Worm (Caenorhabditis elegans) whole organism, L1 larva: ENCODE measurements around the gene tag-342.

Source experiments
- C16A3.4 ChIP-seq: fragments of 150-350 bp; optimal IDR thresholded peaks from 2 replicates; lab custom pipeline; 2014; ENCODE audit warnings: missing biosample characterization, missing genetic modification characterization
- F16B12.6 ChIP-seq: fragments of 150-350 bp; optimal IDR thresholded peaks from 2 replicates; lab custom pipeline; 2014; ENCODE audit warnings: missing biosample characterization, missing genetic modification characterization
- Y116A8C.19 ChIP-seq: sonication (generic microtip); optimal IDR thresholded peaks from 2 replicates; lab custom pipeline; 2016; ENCODE audit warnings: missing compliant biosample characterization, missing genetic modification characterization, borderline replicate concordance
- alr-1 ChIP-seq: fragments of 200-800 bp; sonication (Bioruptor generic); optimal IDR thresholded peaks from 2 replicates; lab custom pipeline; 2018; ENCODE audit warnings: borderline replicate concordance, mild to moderate bottlenecking, missing genetic modification characterization, missing compliant biosample characterization
- aly-2 ChIP-seq: fragments of 150-350 bp; optimal IDR thresholded peaks from 2 replicates; lab custom pipeline; 2014; ENCODE audit warnings: missing biosample characterization, missing genetic modification characterization
- ama-1 ChIP-seq: fragments of 150-350 bp; optimal IDR thresholded peaks from 2 replicates; lab custom pipeline; 2014
- ceh-63 ChIP-seq: fragments of 200-800 bp; sonication (Bioruptor generic); optimal IDR thresholded peaks from 2 replicates; lab custom pipeline; 2018; ENCODE audit warnings: mild to moderate bottlenecking, missing genetic modification characterization, missing compliant biosample characterization
- ceh-8 ChIP-seq: fragments of 200-800 bp; sonication (Bioruptor generic); optimal IDR thresholded peaks from 2 replicates; lab custom pipeline; 2018; ENCODE audit warnings: mild to moderate bottlenecking, missing genetic modification characterization, moderate library complexity, missing compliant biosample characterization
- ceh-82 ChIP-seq, 3 experiments: fragments of 150-350 bp in 1 of 3; sonication (generic microtip) in 2 of 3; optimal IDR thresholded peaks; 2 replicates each; lab custom pipeline; 2014 to 2017; ENCODE audit warnings: missing biosample characterization in 3 of 3, missing genetic modification characterization in 3 of 3
- dpl-1 ChIP-seq, 3 experiments: fragments of 150-350 bp in 2 of 3; sonication (generic microtip) in 1 of 3; optimal IDR thresholded peaks; 2 replicates each; lab custom pipeline; 2014 to 2017; ENCODE audit warnings: missing biosample characterization in 3 of 3, missing genetic modification characterization in 3 of 3, missing genetic modification reagents in 3 of 3
- efl-3 ChIP-seq: fragments of 200-800 bp; sonication (Bioruptor generic); optimal IDR thresholded peaks from 2 replicates; lab custom pipeline; 2018; ENCODE audit warnings: mild to moderate bottlenecking, missing genetic modification characterization, missing compliant biosample characterization
- egl-13 ChIP-seq: sonication (generic microtip); optimal IDR thresholded peaks from 2 replicates; lab custom pipeline; 2016; ENCODE audit warnings: missing genotype, missing genetic modification reagents, missing genetic modification characterization, missing compliant biosample characterization
- elt-2 ChIP-seq: sonication (generic microtip); optimal IDR thresholded peaks from 2 replicates; lab custom pipeline; 2016; ENCODE audit warnings: missing genetic modification characterization, mild to moderate bottlenecking, inconsistent platforms, missing compliant biosample characterization, missing genetic modification reagents
- fkh-10 ChIP-seq: sonication (generic microtip); optimal IDR thresholded peaks from 2 replicates; lab custom pipeline; 2017; ENCODE audit warnings: missing biosample characterization, missing genetic modification reagents, missing genetic modification characterization
- fos-1 ChIP-seq: fragments of 150-350 bp; optimal IDR thresholded peaks from 2 replicates; lab custom pipeline; 2014; ENCODE audit warnings: missing biosample characterization, missing genetic modification characterization
- grh-1 ChIP-seq: fragments of 200-800 bp; sonication (Bioruptor generic); IDR thresholded peaks from 2 replicates; pipeline ENCODE4 v1.3.6; 2022; ENCODE audit warnings: missing genetic modification reagents, missing genetic modification characterization, missing compliant biosample characterization
- hlh-17 ChIP-seq: fragments of 200-800 bp; sonication (Bioruptor generic); optimal IDR thresholded peaks from 2 replicates; lab custom pipeline; 2018; ENCODE audit warnings: missing genetic modification characterization, mild to moderate bottlenecking, missing compliant biosample characterization, moderate library complexity, borderline replicate concordance
- hpl-2 ChIP-seq: fragments of 150-350 bp; optimal IDR thresholded peaks from 2 replicates; lab custom pipeline; 2014; ENCODE audit warnings: missing biosample characterization, missing genetic modification reagents, missing genetic modification characterization
- jun-1 ChIP-seq: fragments of 150-350 bp; optimal IDR thresholded peaks from 2 replicates; lab custom pipeline; 2014; ENCODE audit warnings: missing biosample characterization, missing genetic modification reagents, missing genetic modification characterization
- lin-13 ChIP-seq: fragments of 150-350 bp; optimal IDR thresholded peaks from 2 replicates; lab custom pipeline; 2014; ENCODE audit warnings: missing biosample characterization, missing genetic modification reagents, missing genetic modification characterization
- lin-39 ChIP-seq: fragments of 150-350 bp; optimal IDR thresholded peaks from 2 replicates; lab custom pipeline; 2014; ENCODE audit warnings: missing biosample characterization, missing genetic modification reagents, missing genetic modification characterization
- lir-3 ChIP-seq: sonication (generic microtip); optimal IDR thresholded peaks from 2 replicates; lab custom pipeline; 2016; ENCODE audit warnings: mild to moderate bottlenecking, missing genetic modification characterization, moderate library complexity, missing compliant biosample characterization; ENCODE audit not compliant: poor library complexity
- lsy-2 ChIP-seq, 2 experiments: fragments of 150-350 bp; optimal IDR thresholded peaks; 2 replicates each; lab custom pipeline; 2014; ENCODE audit warnings: missing biosample characterization in 2 of 2, missing genetic modification characterization in 2 of 2
- mab-9 ChIP-seq: fragments of 200-800 bp; sonication (Bioruptor generic); IDR thresholded peaks from 2 replicates; pipeline ENCODE4 v1.3.6; 2022; ENCODE audit warnings: missing genetic modification reagents, missing genetic modification characterization, missing compliant biosample characterization
- mef-2 ChIP-seq: fragments of 150-350 bp; optimal IDR thresholded peaks from 2 replicates; lab custom pipeline; 2014; ENCODE audit warnings: missing biosample characterization, missing genetic modification characterization
- mep-1 ChIP-seq: fragments of 150-350 bp; optimal IDR thresholded peaks from 2 replicates; lab custom pipeline; 2014; ENCODE audit warnings: missing biosample characterization, missing genetic modification characterization
- nhr-20 ChIP-seq: sonication (generic microtip); optimal IDR thresholded peaks from 2 replicates; lab custom pipeline; 2016; ENCODE audit warnings: mild to moderate bottlenecking, missing genetic modification characterization, missing compliant biosample characterization
- nhr-237 ChIP-seq: fragments of 150-350 bp; optimal IDR thresholded peaks from 2 replicates; lab custom pipeline; 2014; ENCODE audit warnings: missing biosample characterization, missing genetic modification characterization
- nhr-28 ChIP-seq: fragments of 150-350 bp; optimal IDR thresholded peaks from 2 replicates; lab custom pipeline; 2014; ENCODE audit warnings: missing biosample characterization, missing genetic modification characterization
- nhr-47 ChIP-seq: sonication (generic microtip); optimal IDR thresholded peaks from 2 replicates; lab custom pipeline; 2016; ENCODE audit warnings: mild to moderate bottlenecking, missing genetic modification characterization, moderate library complexity, missing compliant biosample characterization
- nhr-76 ChIP-seq: sonication (generic microtip); optimal IDR thresholded peaks from 2 replicates; lab custom pipeline; 2017; ENCODE audit warnings: missing biosample characterization, missing genetic modification characterization
- nhr-77 ChIP-seq: fragments of 150-350 bp; optimal IDR thresholded peaks from 2 replicates; lab custom pipeline; 2014; ENCODE audit warnings: missing biosample characterization, missing genetic modification characterization
- nhr-90 ChIP-seq: sonication (generic microtip); optimal IDR thresholded peaks from 2 replicates; lab custom pipeline; 2016; ENCODE audit warnings: mild to moderate bottlenecking, missing genetic modification characterization, missing compliant biosample characterization; ENCODE audit not compliant: poor library complexity
- pax-3 ChIP-seq: fragments of 200-800 bp; sonication (Bioruptor generic); optimal IDR thresholded peaks from 2 replicates; lab custom pipeline; 2018; ENCODE audit warnings: mild to moderate bottlenecking, missing genetic modification characterization, moderate library complexity, missing compliant biosample characterization
- skn-1 ChIP-seq: fragments of 150-350 bp; optimal IDR thresholded peaks from 2 replicates; lab custom pipeline; 2014; ENCODE audit warnings: missing biosample characterization, missing genetic modification characterization
- snu-23 ChIP-seq: sonication (generic microtip); optimal IDR thresholded peaks from 2 replicates; lab custom pipeline; 2016; ENCODE audit warnings: missing genetic modification characterization, missing compliant biosample characterization
- sox-4 ChIP-seq: sonication (generic microtip); optimal IDR thresholded peaks from 2 replicates; lab custom pipeline; 2016; ENCODE audit warnings: missing genetic modification characterization, missing compliant biosample characterization
- sup-37 ChIP-seq: fragments of 200-800 bp; sonication (Bioruptor generic); optimal IDR thresholded peaks from 2 replicates; lab custom pipeline; 2018; ENCODE audit warnings: mild to moderate bottlenecking, missing genetic modification characterization, missing compliant biosample characterization
- swsn-7 ChIP-seq: sonication (generic microtip); optimal IDR thresholded peaks from 2 replicates; lab custom pipeline; 2016; ENCODE audit warnings: missing genetic modification characterization, missing compliant biosample characterization
- tlp-1 ChIP-seq: fragments of 150-350 bp; optimal IDR thresholded peaks from 2 replicates; lab custom pipeline; 2014; ENCODE audit warnings: missing biosample characterization, missing genetic modification characterization
- unc-130 ChIP-seq: fragments of 150-350 bp; optimal IDR thresholded peaks from 2 replicates; lab custom pipeline; 2017; ENCODE audit warnings: missing biosample characterization, missing genetic modification characterization, inconsistent platforms
- unc-30 ChIP-seq: sonication (generic microtip); optimal IDR thresholded peaks from 2 replicates; lab custom pipeline; 2017; ENCODE audit warnings: missing biosample characterization, missing genetic modification characterization
- unc-62 ChIP-seq: fragments of 150-350 bp; optimal IDR thresholded peaks from 2 replicates; lab custom pipeline; 2014; ENCODE audit warnings: missing biosample characterization, missing genetic modification reagents, missing genetic modification characterization
- unc-86 ChIP-seq: sonication (generic microtip); optimal IDR thresholded peaks from 2 replicates; lab custom pipeline; 2016; ENCODE audit warnings: missing genetic modification characterization, missing compliant biosample characterization
- unc-98 ChIP-seq: fragments of 200-800 bp; sonication (Bioruptor generic); IDR thresholded peaks from 2 replicates; pipeline ENCODE4 v1.3.6; 2022; ENCODE audit warnings: missing genetic modification characterization, missing compliant biosample characterization
- vab-15 ChIP-seq: sonication (generic microtip); optimal IDR thresholded peaks from 2 replicates; lab custom pipeline; 2017; ENCODE audit warnings: missing genotype, mild to moderate bottlenecking, missing genetic modification characterization, missing compliant biosample characterization
- xbp-1 ChIP-seq: sonication (generic microtip); optimal IDR thresholded peaks from 2 replicates; lab custom pipeline; 2016; ENCODE audit warnings: missing genetic modification characterization, missing compliant biosample characterization
- zag-1 ChIP-seq: fragments of 150-350 bp; optimal IDR thresholded peaks from 2 replicates; lab custom pipeline; 2014; ENCODE audit warnings: missing biosample characterization, missing genetic modification characterization
- zip-4 ChIP-seq: fragments of 200-800 bp; sonication (Bioruptor generic); optimal IDR thresholded peaks from 2 replicates; lab custom pipeline; 2018; ENCODE audit warnings: mild to moderate bottlenecking, missing genetic modification characterization, moderate library complexity, missing compliant biosample characterization
- ztf-4 ChIP-seq: fragments of 150-350 bp; optimal IDR thresholded peaks from 2 replicates; lab custom pipeline; 2014; ENCODE audit warnings: missing biosample characterization, missing genetic modification characterization

tag-342 gene

DNA sequence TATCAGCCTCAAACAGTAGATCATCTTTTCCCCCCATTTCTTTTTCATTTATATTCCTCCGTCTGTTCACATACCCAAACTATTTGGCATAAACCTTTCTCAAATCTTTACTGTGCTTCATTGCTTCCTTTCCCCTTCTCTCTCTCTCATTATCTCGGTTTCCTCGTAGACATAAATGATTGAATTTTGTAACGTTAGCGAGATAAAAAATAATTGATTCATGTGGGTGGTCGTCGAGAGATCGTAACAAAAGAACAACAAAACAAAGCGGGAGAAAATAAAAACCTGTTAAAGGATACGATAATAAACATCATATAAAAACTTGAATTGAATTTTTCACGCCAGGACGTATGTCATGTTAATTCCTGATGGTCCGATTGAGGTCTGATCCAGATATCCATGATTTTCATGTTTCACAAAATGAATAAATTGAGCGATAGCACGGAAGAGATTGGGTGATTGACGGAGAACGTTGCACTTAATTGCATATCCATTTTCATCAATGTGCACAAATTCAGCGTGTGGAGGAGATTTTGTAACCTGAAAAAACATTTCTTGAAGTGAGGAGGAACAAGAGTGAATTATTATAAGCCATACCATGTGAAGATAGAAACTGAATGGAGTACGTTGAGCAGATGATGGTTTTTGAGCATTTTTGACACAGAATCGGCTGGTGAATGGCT, 5.0 kb upstream of the tag-342 start (continued):
- TF ChIP-seq aly-2 (tag; lab: Kevin White, UChicago) = peak; percentile 17
- no peak for TF ChIP-seq ceh-82 (tag; optimal IDR thresholded peaks at IDR 0.05; lab: Kevin White, UChicago)
- no peak for TF ChIP-seq nhr-77
- TF ChIP-seq, all 84 proteins: peak for 4

DNA sequence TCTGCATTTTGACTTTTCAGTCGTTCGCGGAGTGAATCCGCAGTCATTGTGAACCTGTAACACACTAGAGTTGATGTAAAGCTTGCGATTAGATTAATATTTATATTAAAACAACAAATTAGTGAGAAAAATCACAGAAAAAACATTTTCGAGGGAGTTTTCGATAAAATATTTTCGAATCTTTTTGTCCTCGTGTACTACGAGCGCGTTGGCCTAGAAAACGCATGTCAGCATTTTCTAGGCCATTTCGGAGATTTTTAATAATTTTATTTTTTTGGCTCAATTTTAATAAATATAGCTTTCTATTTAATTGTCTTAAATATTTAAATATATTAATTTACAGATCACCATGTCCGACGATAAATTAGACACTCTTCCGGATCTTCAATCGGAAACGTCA, 2.5 kb upstream of the tag-342 start, which contains the start of gene B0464.9:
Gene B0464.9 (plus strand): TSS at position 344 of the 400 bp plus-strand sequence.
- TF ChIP-seq skn-1 (tag; lab: Kevin White, UChicago) = peak; percentile 36
- TF ChIP-seq ceh-8 (GFP tag; lab: Kevin White, UChicago) = no peak
- peak; percentile 67 for TF ChIP-seq pax-3 (tag; lab: Kevin White, UChicago)
- TF ChIP-seq lir-3 (tag; lab: Kevin White, UChicago) = peak; percentile 90
- TF ChIP-seq F16B12.6 (tag; lab: Kevin White, UChicago) = no peak
- TF ChIP-seq unc-86 (tag; lab: Kevin White, UChicago) = peak; percentile 48
- TF ChIP-seq dpl-1 (GFP tag; optimal IDR thresholded peaks at IDR 0.05; lab: Kevin White, UChicago) = peak; percentile 16 to 70 (median 64)
- TF ChIP-seq ama-1 (lab: Kevin White, UChicago) = no peak
- TF ChIP-seq tlp-1 (tag; lab: Kevin White, UChicago) = no peak
- peak; percentile 72 for TF ChIP-seq snu-23 (GFP tag; lab: Kevin White, UChicago)
- TF ChIP-seq alr-1 (tag; lab: Kevin White, UChicago) = no peak
- no peak for TF ChIP-seq fos-1 (tag; lab: Kevin White, UChicago)
- peak; percentile 78 for TF ChIP-seq egl-13
- TF ChIP-seq unc-98 (GFP tag; lab: Robert Waterston, UW) = peak; percentile 64; the same call in 1 of the 2 replicates
- TF ChIP-seq mef-2 (tag; lab: Kevin White, UChicago) = no peak
- TF ChIP-seq lin-13 (GFP tag; lab: Kevin White, UChicago) = no peak
- TF ChIP-seq sup-37 = no peak
- TF ChIP-seq hpl-2 (GFP tag; lab: Kevin White, UChicago) = no peak
- TF ChIP-seq xbp-1 (tag; lab: Kevin White, UChicago) = peak; percentile 74
- TF ChIP-seq elt-2 = peak; percentile 29
- peak; percentile 73 for TF ChIP-seq swsn-7 (tag; lab: Kevin White, UChicago)
- peak; percentile 2 for TF ChIP-seq C16A3.4 (tag; lab: Kevin White, UChicago)
- TF ChIP-seq unc-130 (tag; lab: Kevin White, UChicago) = no peak
- TF ChIP-seq unc-30 (tag; lab: Kevin White, UChicago) = no peak
- no peak for TF ChIP-seq nhr-77
- peak; percentile 88 for TF ChIP-seq sox-4 (tag; lab: Kevin White, UChicago)
- TF ChIP-seq zip-4 (GFP tag; lab: Kevin White, UChicago) = no peak
- no peak for TF ChIP-seq grh-1 (GFP tag; lab: Robert Waterston, UW)
- no peak for TF ChIP-seq nhr-237 (tag; lab: Kevin White, UChicago)
- no peak for TF ChIP-seq ztf-4
- TF ChIP-seq Y116A8C.19 (tag; lab: Kevin White, UChicago) = peak; percentile 47
- TF ChIP-seq fkh-10 (GFP tag; lab: Kevin White, UChicago) = no peak
- no peak for TF ChIP-seq nhr-28 (tag; lab: Kevin White, UChicago)
- no peak for TF ChIP-seq vab-15 (tag; lab: Kevin White, UChicago)
- peak; percentile 77 to 83 for TF ChIP-seq lsy-2 (tag; optimal IDR thresholded peaks at IDR 0.05; lab: Kevin White, UChicago)
- no peak for TF ChIP-seq ceh-63 (GFP tag; lab: Kevin White, UChicago)
- TF ChIP-seq nhr-90 (tag; lab: Kevin White, UChicago) = peak; percentile 88
- TF ChIP-seq mab-9 (GFP tag; lab: Robert Waterston, UW) = no peak
- no peak for TF ChIP-seq aly-2 (tag; lab: Kevin White, UChicago)
- TF ChIP-seq jun-1 (tag; lab: Kevin White, UChicago) = no peak
- TF ChIP-seq efl-3 (GFP tag; lab: Kevin White, UChicago) = no peak
- TF ChIP-seq nhr-76 (tag; lab: Kevin White, UChicago) = no peak
- TF ChIP-seq unc-62 (GFP tag; lab: Kevin White, UChicago) = no peak
- TF ChIP-seq hlh-17 (GFP tag; lab: Kevin White, UChicago) = no peak
- TF ChIP-seq nhr-47 (tag; lab: Kevin White, UChicago) = peak; percentile 83
- TF ChIP-seq nhr-20 (tag; lab: Kevin White, UChicago) = peak; percentile 74
- TF ChIP-seq lin-39 (tag; lab: Kevin White, UChicago) = peak; percentile 5
- TF ChIP-seq mep-1 (tag; lab: Kevin White, UChicago) = peak; percentile 74
- TF ChIP-seq zag-1 (tag; lab: Kevin White, UChicago) = no peak
